Fruit fly (Drosophila melanogaster): ENCODE measurements around the gene CG11403.
A peak's percentile ranks its signal among the peaks of the same experiment; 100 is the strongest.

The CG11403 gene

DNA sequence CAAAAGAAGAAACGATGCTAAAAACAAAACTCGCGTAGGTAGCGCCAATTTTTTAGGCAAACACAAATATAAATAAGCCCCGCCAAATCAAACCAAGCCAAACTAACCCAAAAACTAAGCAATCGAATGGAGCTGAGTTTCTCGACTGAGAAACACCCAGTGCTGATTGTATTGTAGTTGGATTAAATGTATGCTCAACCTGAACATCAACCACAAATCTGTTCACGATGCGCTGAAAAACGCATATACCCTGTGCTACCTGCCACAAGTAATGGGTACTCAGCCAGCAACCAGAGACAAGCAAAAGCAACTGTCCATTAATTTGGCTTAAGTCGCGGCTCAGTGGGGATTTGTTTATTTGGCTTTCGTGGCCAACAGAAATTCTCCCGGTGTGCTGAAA, 20.6 kb upstream of the CG11403 start:
- no peak for TF ChIP-seq usp (GFP tag; optimal IDR thresholded peaks at IDR 0.05)
- no peak for TF ChIP-seq psq (optimal IDR thresholded peaks at IDR 0.05)
- no peak for TF ChIP-seq Dll (optimal IDR thresholded peaks at IDR 0.05)
- TF ChIP-seq EcR (GFP tag; optimal IDR thresholded peaks at IDR 0.05) = no peak
- no peak for TF ChIP-seq CG8478 (optimal IDR thresholded peaks at IDR 0.05)
- no peak for TF ChIP-seq pan (optimal IDR thresholded peaks at IDR 0.05)

DNA sequence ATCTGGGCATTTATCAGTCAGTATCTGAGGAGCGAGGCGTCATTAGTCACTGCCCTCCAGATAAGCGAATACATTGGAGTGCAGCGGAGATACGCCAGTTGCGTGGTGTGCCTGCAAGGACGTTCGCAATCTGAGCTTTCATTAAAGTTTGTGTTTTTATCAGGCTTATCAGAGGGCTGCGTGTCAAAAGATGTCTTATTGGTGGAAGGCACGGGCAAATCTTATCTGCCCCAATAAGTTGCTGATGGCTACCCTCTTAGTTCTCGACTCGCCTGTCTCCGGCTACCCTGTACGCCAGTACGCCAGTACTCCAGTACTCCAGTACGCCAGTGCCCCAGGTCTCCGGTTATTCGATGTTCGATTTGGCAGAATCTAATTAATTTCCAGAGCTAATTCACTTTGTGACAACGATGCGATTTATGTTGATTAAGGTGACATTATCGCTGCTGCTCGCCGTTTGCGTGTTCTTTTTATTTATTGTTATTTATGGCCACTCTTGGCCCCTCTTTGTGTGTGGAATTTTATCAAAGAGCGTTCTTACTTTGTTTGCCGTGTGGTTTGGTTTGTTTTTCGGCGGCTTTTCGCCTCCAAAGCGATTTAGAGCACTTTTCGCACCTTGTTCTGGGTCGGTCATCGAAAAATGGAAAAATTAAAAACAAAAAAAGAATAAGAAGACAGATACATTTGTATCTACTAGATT, 17.2 kb upstream of the CG11403 start:
- TF ChIP-seq pan (optimal IDR thresholded peaks at IDR 0.05) (no peak), Dll (optimal IDR thresholded peaks at IDR 0.05) (no peak), usp (GFP tag; optimal IDR thresholded peaks at IDR 0.05) (no peak), EcR (GFP tag; optimal IDR thresholded peaks at IDR 0.05) (no peak), CG8478 (optimal IDR thresholded peaks at IDR 0.05) (no peak), psq (optimal IDR thresholded peaks at IDR 0.05) (no peak)

DNA sequence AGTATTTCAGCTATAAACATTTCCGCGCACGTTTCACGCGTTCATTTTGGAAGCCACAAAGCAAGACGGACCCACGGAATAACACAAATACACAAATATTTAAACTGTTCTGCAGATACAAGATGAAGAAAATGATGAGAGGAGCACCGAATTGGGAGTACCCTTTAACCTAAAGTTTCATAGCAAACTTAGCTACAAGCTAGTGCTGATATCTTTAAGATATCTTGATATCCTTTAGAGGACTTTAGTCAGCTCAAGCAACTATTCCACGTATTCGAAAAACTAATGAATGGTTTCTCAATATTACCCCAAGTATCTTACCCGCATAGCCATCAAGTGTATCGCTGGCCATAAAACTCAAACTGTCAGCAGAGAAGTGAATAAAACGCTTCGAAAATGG, 16.4 kb upstream of the CG11403 start:
- TF ChIP-seq psq (optimal IDR thresholded peaks at IDR 0.05) = no peak
- no peak for TF ChIP-seq EcR (GFP tag; optimal IDR thresholded peaks at IDR 0.05)
- no peak for TF ChIP-seq pan (optimal IDR thresholded peaks at IDR 0.05)
- no peak for TF ChIP-seq Dll (optimal IDR thresholded peaks at IDR 0.05)
- no peak for TF ChIP-seq CG8478 (optimal IDR thresholded peaks at IDR 0.05)
- TF ChIP-seq usp (GFP tag; optimal IDR thresholded peaks at IDR 0.05) = no peak

DNA sequence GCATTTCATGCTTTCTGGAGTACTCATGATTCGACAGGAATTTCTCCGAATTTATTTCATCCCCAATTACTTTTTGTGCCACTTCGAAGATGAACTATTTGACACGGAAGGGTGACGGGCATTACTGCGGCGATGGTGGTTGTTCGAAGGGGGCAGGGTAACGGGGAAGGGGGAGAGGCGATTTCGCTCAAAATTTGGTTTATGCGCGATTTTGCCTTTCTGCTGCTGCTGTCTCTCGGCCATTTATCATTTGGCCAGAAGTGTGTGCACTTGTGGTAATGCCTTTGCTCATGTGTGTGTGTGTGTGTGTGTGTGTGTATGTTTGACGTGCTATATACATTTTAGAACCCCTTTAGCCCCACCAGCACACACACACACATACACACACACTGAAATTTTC, 13.3 kb upstream of the CG11403 start:
- no peak for TF ChIP-seq pan (optimal IDR thresholded peaks at IDR 0.05)
- TF ChIP-seq Dll (optimal IDR thresholded peaks at IDR 0.05) = no peak
- no peak for TF ChIP-seq CG8478 (optimal IDR thresholded peaks at IDR 0.05)
- no peak for TF ChIP-seq EcR (GFP tag; optimal IDR thresholded peaks at IDR 0.05)
- TF ChIP-seq psq (optimal IDR thresholded peaks at IDR 0.05) = no peak
- TF ChIP-seq usp (GFP tag; optimal IDR thresholded peaks at IDR 0.05) = no peak

DNA sequence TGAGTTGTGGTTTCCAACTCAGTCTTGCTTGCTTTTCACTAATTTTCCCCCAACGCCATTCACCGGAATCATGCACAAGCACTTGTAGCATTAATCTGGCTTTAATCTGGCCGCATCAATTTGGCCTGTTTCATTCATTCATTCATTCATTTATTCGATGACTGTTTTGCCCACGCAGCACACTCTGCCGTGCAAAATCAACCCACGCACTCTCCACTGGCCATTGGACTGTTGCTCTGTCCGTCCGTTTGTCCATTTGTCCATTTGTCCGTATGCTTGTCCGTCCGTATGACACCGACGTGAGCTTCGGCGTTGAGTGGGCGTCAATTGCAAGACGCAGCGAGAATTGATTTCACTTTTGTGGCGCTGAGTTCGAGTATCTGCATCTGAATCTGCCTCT, 10.4 kb upstream of the CG11403 start:
- TF ChIP-seq pan (optimal IDR thresholded peaks at IDR 0.05) = no peak
- no peak for TF ChIP-seq Dll (optimal IDR thresholded peaks at IDR 0.05)
- no peak for TF ChIP-seq EcR (GFP tag; optimal IDR thresholded peaks at IDR 0.05)
- no peak for TF ChIP-seq psq (optimal IDR thresholded peaks at IDR 0.05)
- TF ChIP-seq CG8478 (optimal IDR thresholded peaks at IDR 0.05) = no peak
- TF ChIP-seq usp (GFP tag; optimal IDR thresholded peaks at IDR 0.05) = no peak

DNA sequence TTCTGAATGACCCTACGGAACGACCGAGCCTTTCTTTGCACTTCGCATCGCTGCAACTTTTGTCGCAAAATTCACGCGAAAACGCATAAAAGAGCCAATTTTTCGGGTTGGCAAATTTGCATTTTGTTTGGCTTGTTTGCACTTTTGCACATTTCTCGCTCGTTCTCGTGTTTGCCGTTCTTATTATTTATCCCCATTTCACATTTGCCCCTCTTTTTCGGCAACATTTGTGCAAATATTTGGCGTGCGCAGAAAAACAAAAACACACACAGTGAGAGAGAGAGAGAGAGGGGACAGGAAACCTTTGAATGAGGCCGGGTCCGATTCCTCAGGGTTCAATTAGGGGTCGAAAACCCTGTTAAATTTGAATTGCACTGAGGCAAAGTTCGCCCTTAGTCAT, 9.9 kb upstream of the CG11403 start:
- TF ChIP-seq EcR (GFP tag; optimal IDR thresholded peaks at IDR 0.05) (no peak), CG8478 (optimal IDR thresholded peaks at IDR 0.05) (no peak), Dll (optimal IDR thresholded peaks at IDR 0.05) (no peak), psq (optimal IDR thresholded peaks at IDR 0.05) (no peak), usp (GFP tag; optimal IDR thresholded peaks at IDR 0.05) (no peak), pan (optimal IDR thresholded peaks at IDR 0.05) (no peak)

DNA sequence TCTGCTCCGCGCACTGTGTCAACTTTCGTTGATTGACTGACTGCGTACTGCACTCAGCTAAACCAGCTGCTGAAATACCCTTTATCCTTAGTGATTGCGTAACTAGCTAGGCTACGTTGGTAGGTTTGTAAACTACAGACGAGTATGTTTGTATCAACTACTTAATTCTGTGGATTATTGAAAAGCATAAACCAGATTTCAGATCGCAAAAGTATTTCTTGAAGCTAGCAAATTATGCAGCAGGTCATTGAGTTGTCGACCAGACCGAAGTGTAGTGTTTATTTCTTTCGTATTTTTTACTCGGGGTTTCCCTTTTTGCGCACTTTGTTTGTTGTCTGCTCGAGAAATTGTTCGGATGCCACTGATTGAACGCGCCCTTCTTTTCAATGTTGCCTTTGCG, 9.1 kb upstream of the CG11403 start:
- TF ChIP-seq pan (optimal IDR thresholded peaks at IDR 0.05) (no peak), psq (optimal IDR thresholded peaks at IDR 0.05) (no peak), usp (GFP tag; optimal IDR thresholded peaks at IDR 0.05) (no peak), Dll (optimal IDR thresholded peaks at IDR 0.05) (no peak), EcR (GFP tag; optimal IDR thresholded peaks at IDR 0.05) (no peak), CG8478 (optimal IDR thresholded peaks at IDR 0.05) (no peak)

DNA sequence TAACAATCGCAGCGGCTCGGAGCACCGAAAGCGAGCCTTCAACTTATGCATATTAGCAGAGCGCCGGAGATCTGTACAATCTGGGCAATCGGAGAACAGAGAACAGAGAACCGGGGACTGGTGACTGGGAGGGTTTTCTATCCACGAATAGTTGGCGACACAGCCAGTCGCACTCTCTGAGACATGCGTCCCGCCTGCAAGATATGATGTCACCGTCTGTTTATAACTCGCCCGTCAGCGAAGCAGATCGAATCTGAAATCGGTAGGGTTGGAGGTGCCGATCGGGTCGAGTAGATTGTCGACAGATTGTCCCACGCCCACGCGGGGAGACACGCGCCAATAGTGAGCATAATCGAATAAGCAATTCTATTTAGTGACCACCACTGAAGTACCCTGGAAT, 2.4 kb upstream of the CG11403 start:
- TF ChIP-seq Dll (optimal IDR thresholded peaks at IDR 0.05) (no peak), usp (GFP tag; optimal IDR thresholded peaks at IDR 0.05) (no peak), CG8478 (optimal IDR thresholded peaks at IDR 0.05) (no peak), pan (optimal IDR thresholded peaks at IDR 0.05) (no peak), psq (optimal IDR thresholded peaks at IDR 0.05) (no peak), EcR (GFP tag; optimal IDR thresholded peaks at IDR 0.05) (no peak)

DNA sequence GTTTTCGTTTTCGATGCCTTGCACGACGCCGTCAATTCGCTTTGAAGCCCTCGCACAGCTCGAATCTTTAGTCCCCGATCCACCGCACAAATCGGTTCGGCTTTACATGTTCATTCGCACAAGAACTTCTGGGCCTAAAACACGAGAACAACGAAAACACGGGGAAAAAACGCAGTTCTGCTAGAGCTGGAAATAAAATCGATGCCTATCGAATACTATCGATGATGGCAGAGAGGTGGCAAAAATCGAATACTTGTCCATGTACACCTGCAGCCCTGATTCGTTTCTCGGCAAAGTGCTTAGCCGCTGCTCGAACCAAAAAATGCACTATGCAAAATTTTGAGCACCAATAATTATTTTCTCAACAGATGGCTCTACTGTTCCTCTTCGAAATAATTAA, 3.2 kb downstream of the CG11403 start, which contains the start of gene CG3638:
Gene CG3638 (minus strand): TSS at position 210 of the 400 bp plus-strand sequence.
- TF ChIP-seq psq (optimal IDR thresholded peaks at IDR 0.05) = no peak
- no peak for TF ChIP-seq pan (optimal IDR thresholded peaks at IDR 0.05)
- TF ChIP-seq CG8478 (optimal IDR thresholded peaks at IDR 0.05) = no peak
- no peak for TF ChIP-seq usp (GFP tag; optimal IDR thresholded peaks at IDR 0.05)
- TF ChIP-seq Dll (optimal IDR thresholded peaks at IDR 0.05) = no peak
- no peak for TF ChIP-seq EcR (GFP tag; optimal IDR thresholded peaks at IDR 0.05)

DNA sequence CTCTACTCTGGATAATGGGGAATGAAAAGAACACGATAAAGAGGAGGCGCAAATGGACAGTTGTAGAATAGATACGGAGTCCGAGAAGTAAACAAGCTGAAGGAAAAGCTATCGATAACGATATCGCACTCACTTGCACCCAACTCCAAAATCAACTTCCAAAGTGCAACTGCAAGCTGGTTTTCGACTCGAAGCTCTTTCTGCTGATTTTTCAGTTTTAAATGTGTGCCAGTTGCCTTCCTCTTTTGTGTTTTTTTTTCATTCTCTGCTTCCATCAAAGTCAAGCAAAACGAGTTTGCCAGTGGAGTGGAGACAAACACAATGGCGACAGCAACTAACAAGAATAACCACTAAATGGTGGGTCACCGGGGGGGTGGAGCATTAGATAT, 4.1 kb downstream of the CG11403 start:
- no peak for TF ChIP-seq Dll (optimal IDR thresholded peaks at IDR 0.05)
- no peak for TF ChIP-seq EcR (GFP tag; optimal IDR thresholded peaks at IDR 0.05)
- no peak for TF ChIP-seq usp (GFP tag; optimal IDR thresholded peaks at IDR 0.05)
- no peak for TF ChIP-seq CG8478 (optimal IDR thresholded peaks at IDR 0.05)
- no peak for TF ChIP-seq pan (optimal IDR thresholded peaks at IDR 0.05)
- no peak for TF ChIP-seq psq (optimal IDR thresholded peaks at IDR 0.05)

DNA sequence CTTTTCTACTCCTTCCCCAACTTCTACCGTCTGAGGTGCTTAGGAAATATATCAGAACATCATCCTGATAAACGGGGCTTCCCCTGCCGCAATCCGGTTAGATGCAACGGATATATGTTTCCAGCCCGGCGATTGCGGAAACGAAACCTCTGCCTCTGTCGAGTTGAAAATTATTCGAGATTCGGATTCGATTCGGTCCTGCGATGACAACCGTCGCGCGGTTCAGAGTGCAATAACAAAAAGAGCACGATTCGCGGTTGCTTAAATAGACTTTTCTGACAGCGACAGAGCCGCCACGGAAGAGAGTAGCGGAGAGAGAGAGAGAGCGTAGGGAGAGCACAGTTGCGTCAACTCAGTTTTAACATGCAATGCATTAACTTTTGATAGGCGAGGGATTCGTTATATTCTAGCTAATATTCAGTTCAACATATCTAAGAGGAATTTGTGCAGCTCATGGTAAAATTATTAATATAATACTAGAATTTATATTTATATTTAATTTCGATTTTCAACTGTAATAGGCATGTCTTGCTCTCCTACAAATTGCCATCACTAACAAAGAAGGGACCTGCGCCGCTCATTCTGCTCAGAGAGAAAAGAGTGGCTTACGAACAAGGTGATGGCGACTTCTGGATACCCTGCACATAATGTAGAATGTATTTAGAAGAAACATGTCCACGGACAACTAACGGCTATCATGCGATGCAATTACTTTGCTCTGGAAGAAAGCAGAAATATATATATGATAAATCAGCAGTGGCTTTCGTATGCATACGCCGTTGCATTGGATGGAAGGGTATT, 4.7 kb downstream of the CG11403 start:
- no peak for TF ChIP-seq CG8478 (optimal IDR thresholded peaks at IDR 0.05)
- peak; percentile 3 for TF ChIP-seq Dll (optimal IDR thresholded peaks at IDR 0.05)
- no peak for TF ChIP-seq EcR (GFP tag; optimal IDR thresholded peaks at IDR 0.05)
- no peak for TF ChIP-seq usp (GFP tag; optimal IDR thresholded peaks at IDR 0.05)
- TF ChIP-seq psq (optimal IDR thresholded peaks at IDR 0.05) = no peak
- TF ChIP-seq pan (optimal IDR thresholded peaks at IDR 0.05) = peak; percentile 59

DNA sequence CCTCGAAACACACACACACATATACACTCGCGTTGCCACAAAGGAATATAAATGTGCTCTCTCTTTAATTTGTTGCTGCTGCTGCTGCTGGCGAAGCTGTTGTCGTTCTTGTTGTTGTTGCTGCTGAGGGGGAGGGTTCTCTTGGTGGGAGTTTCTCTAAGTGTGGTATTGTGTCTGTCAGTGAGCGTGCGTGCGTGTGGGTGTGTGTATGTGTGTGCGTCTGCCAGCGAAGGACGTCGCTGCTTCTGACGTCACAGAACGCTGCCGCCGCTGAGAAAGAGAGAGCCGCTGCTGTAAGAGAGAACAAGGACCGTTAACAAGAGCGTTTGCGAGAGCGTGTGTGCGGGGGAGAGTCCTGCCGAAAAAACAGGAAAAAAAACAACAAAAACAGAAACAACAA, 5.7 kb downstream of the CG11403 start:
- TF ChIP-seq psq (optimal IDR thresholded peaks at IDR 0.05) = no peak
- TF ChIP-seq Dll (optimal IDR thresholded peaks at IDR 0.05) = no peak
- TF ChIP-seq pan (optimal IDR thresholded peaks at IDR 0.05) = no peak
